Fruit fly (Drosophila melanogaster) whole organism, prepupa: Measurements from ENCODE around the gene Ppcs.

Experiments used
- Blimp-1 ChIP-seq: fragments of 200-800 bp; sonication (Bioruptor generic); optimal IDR thresholded peaks from 3 replicates; lab custom pipeline; 2017; ENCODE audit warnings: missing biosample characterization, missing genetic modification characterization, mild to moderate bottlenecking, moderate library complexity, missing genetic modification reagents
- CG10631 ChIP-seq: fragments of 200-800 bp; sonication (Bioruptor generic); optimal IDR thresholded peaks from 2 replicates; lab custom pipeline; 2016; ENCODE audit warnings: missing biosample characterization, missing genetic modification characterization
- CG11294 ChIP-seq: fragments of 200-800 bp; sonication (Bioruptor generic); IDR thresholded peaks from 2 replicates; pipeline ENCODE4 v1.3.6; 2022; ENCODE audit warnings: missing biosample characterization, missing genetic modification characterization
- CG11762 ChIP-seq: fragments of 200-800 bp; sonication (Bioruptor generic); optimal IDR thresholded peaks from 3 replicates; lab custom pipeline; 2016; ENCODE audit warnings: missing biosample characterization, missing genetic modification characterization; ENCODE audit not compliant: insufficient read depth
- CG11902 ChIP-seq: fragments of 200-800 bp; sonication (Bioruptor generic); optimal IDR thresholded peaks from 3 replicates; lab custom pipeline; 2016; ENCODE audit warnings: missing biosample characterization, missing genetic modification characterization
- CG15336 ChIP-seq: fragments of 200-800 bp; sonication (Bioruptor generic); IDR thresholded peaks from 2 replicates; pipeline ENCODE4 v1.3.6; 2022; ENCODE audit warnings: missing biosample characterization, missing genetic modification characterization
- CG1621 ChIP-seq: fragments of 200-800 bp; sonication (Bioruptor generic); optimal IDR thresholded peaks from 3 replicates; lab custom pipeline; 2018; ENCODE audit warnings: missing biosample characterization, mild to moderate bottlenecking, missing genetic modification characterization
- CG16779 ChIP-seq: fragments of 200-800 bp; sonication (Bioruptor generic); optimal IDR thresholded peaks from 3 replicates; lab custom pipeline; 2017; ENCODE audit warnings: missing biosample characterization, mild to moderate bottlenecking, missing genetic modification characterization
- CG31627 ChIP-seq: fragments of 200-800 bp; sonication (Bioruptor generic); optimal IDR thresholded peaks from 3 replicates; lab custom pipeline; 2016; ENCODE audit warnings: missing biosample characterization, missing genetic modification characterization
- CG32006 ChIP-seq: fragments of 200-800 bp; sonication (Bioruptor generic); optimal IDR thresholded peaks from 3 replicates; lab custom pipeline; 2017; ENCODE audit warnings: missing biosample characterization, mild to moderate bottlenecking, missing genetic modification characterization
- CG34406 ChIP-seq: fragments of 200-800 bp; sonication (Bioruptor generic); optimal IDR thresholded peaks from 3 replicates; lab custom pipeline; 2016; ENCODE audit warnings: missing biosample characterization, missing genetic modification characterization
- CG3919 ChIP-seq: fragments of 200-800 bp; sonication (Bioruptor generic); optimal IDR thresholded peaks from 3 replicates; lab custom pipeline; 2016; ENCODE audit warnings: missing biosample characterization, missing genetic modification characterization
- CG4318 ChIP-seq: fragments of 200-800 bp; sonication (Bioruptor generic); optimal IDR thresholded peaks from 3 replicates; lab custom pipeline; 2017; ENCODE audit warnings: missing biosample characterization, mild to moderate bottlenecking, missing genetic modification characterization
- CG6163 ChIP-seq: fragments of 200-800 bp; sonication (Bioruptor generic); IDR thresholded peaks from 3 replicates; pipeline ENCODE4 v1.3.6; 2022; ENCODE audit warnings: missing biosample characterization, missing genetic modification characterization
- CG6276 ChIP-seq: fragments of 200-800 bp; sonication (Bioruptor generic); optimal IDR thresholded peaks from 2 replicates; lab custom pipeline; 2017; ENCODE audit warnings: missing biosample characterization, mild to moderate bottlenecking, missing genetic modification characterization
- CG6792 ChIP-seq: fragments of 200-800 bp; sonication (Bioruptor generic); optimal IDR thresholded peaks from 3 replicates; lab custom pipeline; 2016; ENCODE audit warnings: missing biosample characterization, missing genetic modification characterization
- CG6854 ChIP-seq: fragments of 200-800 bp; sonication (Bioruptor generic); optimal IDR thresholded peaks from 2 replicates; lab custom pipeline; 2017; ENCODE audit warnings: missing biosample characterization, mild to moderate bottlenecking, missing genetic modification characterization
- CG7368 ChIP-seq: fragments of 200-800 bp; sonication (Bioruptor generic); optimal IDR thresholded peaks from 3 replicates; lab custom pipeline; 2016; ENCODE audit warnings: missing biosample characterization, missing genetic modification characterization
- CG8119 ChIP-seq: fragments of 200-800 bp; sonication (Bioruptor generic); IDR thresholded peaks from 3 replicates; pipeline ENCODE4 v1.3.6; 2022; ENCODE audit warnings: missing biosample characterization, missing genetic modification characterization
- CG8632 ChIP-seq: fragments of 200-800 bp; sonication (Bioruptor generic); optimal IDR thresholded peaks from 3 replicates; lab custom pipeline; 2016; ENCODE audit warnings: missing biosample characterization, missing genetic modification characterization
- CG9139 ChIP-seq: fragments of 200-800 bp; sonication (Bioruptor generic); optimal IDR thresholded peaks from 3 replicates; lab custom pipeline; 2017; ENCODE audit warnings: missing biosample characterization, mild to moderate bottlenecking, missing genetic modification characterization
- Eip75B ChIP-seq: fragments of 200-800 bp; sonication (Bioruptor generic); optimal IDR thresholded peaks from 3 replicates; lab custom pipeline; 2016; ENCODE audit warnings: missing biosample characterization, missing genetic modification characterization
- Eip93F ChIP-seq: fragments of 200-800 bp; sonication (Bioruptor generic); optimal IDR thresholded peaks from 2 replicates; lab custom pipeline; 2016; ENCODE audit warnings: missing biosample characterization, mild to moderate bottlenecking, missing genetic modification characterization
- Ets21C ChIP-seq: fragments of 200-800 bp; sonication (Bioruptor generic); optimal IDR thresholded peaks from 3 replicates; lab custom pipeline; 2016; ENCODE audit warnings: missing biosample characterization, missing genetic modification characterization
- Ets96B ChIP-seq: fragments of 200-800 bp; optimal IDR thresholded peaks from 2 replicates; lab custom pipeline; 2019; ENCODE audit warnings: missing biosample characterization, mild to moderate bottlenecking, missing genetic modification characterization, moderate library complexity
- Hr38 ChIP-seq: sonication (Bioruptor generic); optimal IDR thresholded peaks from 2 replicates; lab custom pipeline; 2016; ENCODE audit warnings: missing biosample characterization, missing genetic modification characterization
- Hr39 ChIP-seq: fragments of 200-800 bp; sonication (Bioruptor generic); optimal IDR thresholded peaks from 2 replicates; lab custom pipeline; 2016; ENCODE audit warnings: missing biosample characterization, missing genetic modification characterization
- Hr4 ChIP-seq: fragments of 200-800 bp; sonication (Bioruptor generic); optimal IDR thresholded peaks from 3 replicates; lab custom pipeline; 2016; ENCODE audit warnings: missing biosample characterization, missing genetic modification characterization
- Lpt ChIP-seq: fragments of 200-800 bp; sonication (Bioruptor generic); optimal IDR thresholded peaks from 3 replicates; lab custom pipeline; 2016; ENCODE audit warnings: missing biosample characterization, missing genetic modification characterization
- OdsH ChIP-seq: fragments of 200-800 bp; sonication (Bioruptor generic); optimal IDR thresholded peaks from 3 replicates; lab custom pipeline; 2016; ENCODE audit warnings: missing biosample characterization, missing genetic modification characterization
- Smox ChIP-seq: fragments of 200-800 bp; sonication (Bioruptor generic); optimal IDR thresholded peaks from 3 replicates; lab custom pipeline; 2016; ENCODE audit warnings: missing biosample characterization, missing genetic modification characterization
- Sox102F ChIP-seq: fragments of 200-800 bp; sonication (Bioruptor generic); optimal IDR thresholded peaks from 2 replicates; lab custom pipeline; 2016; ENCODE audit warnings: missing biosample characterization, mild to moderate bottlenecking, missing genetic modification characterization
- Sox14 ChIP-seq: fragments of 200-800 bp; sonication (Bioruptor generic); optimal IDR thresholded peaks from 3 replicates; lab custom pipeline; 2016; ENCODE audit warnings: missing biosample characterization, missing genetic modification characterization
- Sox15 ChIP-seq: fragments of 200-800 bp; sonication (Bioruptor generic); optimal IDR thresholded peaks from 3 replicates; lab custom pipeline; 2016; ENCODE audit warnings: missing biosample characterization, missing genetic modification characterization
- achi ChIP-seq: fragments of 200-800 bp; sonication (Bioruptor generic); optimal IDR thresholded peaks from 3 replicates; lab custom pipeline; 2016; ENCODE audit warnings: missing biosample characterization, missing genetic modification characterization
- acj6 ChIP-seq: fragments of 200-800 bp; sonication (Bioruptor generic); optimal IDR thresholded peaks from 3 replicates; lab custom pipeline; 2016; ENCODE audit warnings: missing biosample characterization, missing genetic modification characterization
- cyc ChIP-seq: fragments of 200-800 bp; sonication (Bioruptor generic); optimal IDR thresholded peaks from 3 replicates; lab custom pipeline; 2016; ENCODE audit warnings: missing biosample characterization, missing genetic modification characterization
- dac ChIP-seq: fragments of 200-800 bp; sonication (Bioruptor generic); optimal IDR thresholded peaks from 2 replicates; lab custom pipeline; 2017; ENCODE audit warnings: missing biosample characterization, mild to moderate bottlenecking, missing genetic modification characterization
- esn ChIP-seq: fragments of 200-800 bp; sonication (Bioruptor generic); optimal IDR thresholded peaks from 2 replicates; lab custom pipeline; 2016; ENCODE audit warnings: missing biosample characterization, mild to moderate bottlenecking, missing genetic modification characterization, moderate library complexity
- fd85E ChIP-seq: fragments of 200-800 bp; sonication (Bioruptor generic); optimal IDR thresholded peaks from 3 replicates; lab custom pipeline; 2016; ENCODE audit warnings: missing biosample characterization, missing genetic modification characterization
- lz ChIP-seq: fragments of 200-800 bp; sonication (Bioruptor generic); optimal IDR thresholded peaks from 3 replicates; lab custom pipeline; 2016; ENCODE audit warnings: missing biosample characterization, missing genetic modification characterization
- net ChIP-seq: fragments of 200-800 bp; sonication (Bioruptor generic); optimal IDR thresholded peaks from 3 replicates; lab custom pipeline; 2016; ENCODE audit warnings: missing biosample characterization, missing genetic modification characterization
- salr ChIP-seq, 2 experiments: fragments of 200-800 bp; sonication (Bioruptor generic); optimal IDR thresholded peaks; 3 replicates each; lab custom pipeline; 2016 to 2018; ENCODE audit warnings: missing biosample characterization in 2 of 2, missing genetic modification characterization in 2 of 2, mild to moderate bottlenecking in 1 of 2
- ss ChIP-seq, 2 experiments: fragments of 200-800 bp; sonication (Bioruptor generic); optimal IDR thresholded peaks; 2 replicates in 1 of 2; 3 replicates in 1 of 2; lab custom pipeline; 2017 to 2018; ENCODE audit warnings: mild to moderate bottlenecking in 2 of 2, missing biosample characterization in 2 of 2, missing genetic modification characterization in 2 of 2, moderate library complexity in 1 of 2
- svp ChIP-seq: fragments of 200-800 bp; sonication (Bioruptor generic); peaks from one replicate; lab custom pipeline; 2016; ENCODE audit warnings: missing biosample characterization, missing genetic modification characterization
- topi ChIP-seq: fragments of 200-800 bp; sonication (Bioruptor generic); optimal IDR thresholded peaks from 3 replicates; lab custom pipeline; 2016; ENCODE audit warnings: missing biosample characterization, missing genetic modification characterization
- vri ChIP-seq: fragments of 200-800 bp; sonication (Bioruptor generic); optimal IDR thresholded peaks from 3 replicates; lab custom pipeline; 2016; ENCODE audit warnings: missing biosample characterization, mild to moderate bottlenecking, missing genetic modification characterization

Ppcs gene

DNA sequence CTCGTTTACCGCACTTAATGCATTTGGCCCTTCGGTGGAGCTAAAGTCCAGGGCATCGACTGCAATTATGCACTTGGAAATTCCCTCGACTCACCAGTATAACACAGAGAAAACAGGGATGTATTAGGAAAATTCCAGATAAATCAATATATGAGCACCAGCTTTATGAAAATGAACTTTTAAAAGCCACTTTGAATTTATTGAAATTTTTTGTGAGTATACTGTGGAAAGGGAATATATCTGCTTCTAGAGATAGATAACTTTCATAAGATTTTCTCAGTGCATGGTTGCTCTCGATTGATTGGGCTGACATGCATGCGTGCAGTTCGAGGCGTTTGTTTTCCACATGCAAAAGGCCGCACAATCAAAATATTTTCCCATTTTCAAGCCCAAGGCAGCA lies 41.9 kb downstream of the Ppcs start (continued):
- peak; percentile 74 for TF ChIP-seq esn
- peak; percentile 58 for TF ChIP-seq cyc
- TF ChIP-seq fd85E (GFP tag; lab: Kevin White, UChicago) = no peak
- TF ChIP-seq acj6 (GFP tag; lab: Kevin White, UChicago) = peak; percentile 76
- peak; percentile 44 for TF ChIP-seq Sox15 (GFP tag; lab: Kevin White, UChicago)
- no peak for TF ChIP-seq Blimp-1 (GFP tag; lab: Kevin White, UChicago)
- TF ChIP-seq Eip93F (GFP tag; lab: Kevin White, UChicago) = no peak
- no peak for TF ChIP-seq dac (GFP tag; lab: Kevin White, UChicago)
- peak; percentile 49 to 77 for TF ChIP-seq ss (GFP tag; optimal IDR thresholded peaks at IDR 0.05; lab: Kevin White, UChicago)
- peak; percentile 59 for TF ChIP-seq CG31627 (GFP tag; lab: Kevin White, UChicago)
- TF ChIP-seq topi = peak; percentile 58
- TF ChIP-seq CG3919 (GFP tag; lab: Kevin White, UChicago) = peak; percentile 66
- no peak for TF ChIP-seq CG6854 (GFP tag; lab: Kevin White, UChicago)
- TF ChIP-seq CG8632 (GFP tag; lab: Kevin White, UChicago) = peak; percentile 62
- TF ChIP-seq net (GFP tag; lab: Kevin White, UChicago) = peak; percentile 71
- peak; percentile 79 for TF ChIP-seq OdsH (GFP tag; lab: Kevin White, UChicago)

- TF ChIP-seq vri (GFP tag; lab: Kevin White, UChicago) = no peak
- no peak for TF ChIP-seq Hr38
- peak; percentile 33 for TF ChIP-seq CG10631 (GFP tag; lab: Kevin White, UChicago)
- no peak for TF ChIP-seq fd85E (GFP tag; lab: Kevin White, UChicago)
- TF ChIP-seq CG11762 (GFP tag; lab: Kevin White, UChicago) = peak; percentile 40
- peak; percentile 21 to 26 for TF ChIP-seq ss (GFP tag; optimal IDR thresholded peaks at IDR 0.05; lab: Kevin White, UChicago)
- no peak for TF ChIP-seq Sox15 (GFP tag; lab: Kevin White, UChicago)
- peak; percentile 49 for TF ChIP-seq CG3919 (GFP tag; lab: Kevin White, UChicago)
- TF ChIP-seq Blimp-1 (GFP tag; lab: Kevin White, UChicago) = no peak
- no peak for TF ChIP-seq CG6854 (GFP tag; lab: Kevin White, UChicago)
- no peak for TF ChIP-seq CG9139 (GFP tag; lab: Kevin White, UChicago)
- TF ChIP-seq CG6163 (GFP tag; lab: Robert Waterston, UW) = peak; percentile 71
- TF ChIP-seq lz (GFP tag; lab: Kevin White, UChicago) = peak; percentile 43
- TF ChIP-seq acj6 (GFP tag; lab: Kevin White, UChicago) = peak; percentile 57
- peak; percentile 44 for TF ChIP-seq Hr39 (GFP tag; lab: Kevin White, UChicago)
- peak; percentile 8 for TF ChIP-seq CG7368
- peak; percentile 64 for TF ChIP-seq Sox102F
- TF ChIP-seq Lpt (GFP tag; lab: Kevin White, UChicago) = peak; percentile 22
- peak; percentile 18 for TF ChIP-seq cyc
- peak in 1 of 2 experiments; percentile 72 for TF ChIP-seq salr (GFP tag; optimal IDR thresholded peaks at IDR 0.05; lab: Kevin White, UChicago)
- peak; percentile 51 for TF ChIP-seq CG4318 (GFP tag; lab: Kevin White, UChicago)
- peak; percentile 43 for TF ChIP-seq CG34406
- TF ChIP-seq Smox (GFP tag; lab: Kevin White, UChicago) = peak; percentile 54
- TF ChIP-seq CG16779 = peak; percentile 23
- TF ChIP-seq Ets21C (GFP tag; lab: Kevin White, UChicago) = peak; percentile 10
- peak; percentile 49 for TF ChIP-seq Sox14
- TF ChIP-seq CG1621 (tag; lab: Kevin White, UChicago) = peak; percentile 23
- peak; percentile 32; the same call in 1 of the 2 replicates for TF ChIP-seq CG11294 (GFP tag; lab: Robert Waterston, UW)
- TF ChIP-seq dac (GFP tag; lab: Kevin White, UChicago) = peak; percentile 62
- peak; percentile 52 for TF ChIP-seq Eip75B
- peak; percentile 85 for TF ChIP-seq Hr4 (GFP tag; lab: Kevin White, UChicago)
- peak; percentile 46 for TF ChIP-seq CG31627 (GFP tag; lab: Kevin White, UChicago)
- TF ChIP-seq CG6276 (GFP tag; lab: Kevin White, UChicago) = peak; percentile 82
- TF ChIP-seq CG11902 (GFP tag; lab: Kevin White, UChicago) = no peak
- peak; percentile 72 for TF ChIP-seq OdsH (GFP tag; lab: Kevin White, UChicago)
- TF ChIP-seq CG6792 = peak; percentile 16
- TF ChIP-seq achi (GFP tag; lab: Kevin White, UChicago) = peak; percentile 51
- peak; percentile 64 for TF ChIP-seq esn
- TF ChIP-seq CG32006 (GFP tag; lab: Kevin White, UChicago) = peak; percentile 86
- peak; percentile 92 for TF ChIP-seq CG15336
- TF ChIP-seq Eip93F (GFP tag; lab: Kevin White, UChicago) = no peak
- peak; percentile 41 for TF ChIP-seq Ets96B (tag; lab: Kevin White, UChicago)
- TF ChIP-seq svp (GFP tag; lab: Kevin White, UChicago) = peak; percentile 53
- no peak for TF ChIP-seq CG8632 (GFP tag; lab: Kevin White, UChicago)
- peak; percentile 87 for TF ChIP-seq CG8119 (GFP tag; lab: Robert Waterston, UW)
These were observed 43.6 kb downstream of the Ppcs start for dm6 chr3R:19104123-19104522.
